Worm (Caenorhabditis elegans) whole organism, L1 larva: Measurements from ENCODE around the gene rsp-3.

Source experiments
- mab-9 ChIP-seq: fragments of 200-800 bp; sonication (Bioruptor generic); IDR thresholded peaks from 2 replicates; pipeline ENCODE4 v1.3.6; 2022; ENCODE audit warnings: missing genetic modification reagents, missing genetic modification characterization, missing compliant biosample characterization
- mdl-1 ChIP-seq, 2 experiments: fragments of 150-350 bp; optimal IDR thresholded peaks; 2 replicates each; lab custom pipeline; 2014 to 2017; ENCODE audit warnings: missing biosample characterization in 2 of 2, missing genetic modification characterization in 2 of 2, inconsistent platforms in 1 of 2
- nhr-237 ChIP-seq: fragments of 150-350 bp; optimal IDR thresholded peaks from 2 replicates; lab custom pipeline; 2014; ENCODE audit warnings: missing biosample characterization, missing genetic modification characterization
- skn-1 ChIP-seq: fragments of 150-350 bp; optimal IDR thresholded peaks from 2 replicates; lab custom pipeline; 2014; ENCODE audit warnings: missing biosample characterization, missing genetic modification characterization
- unc-86 ChIP-seq: sonication (generic microtip); optimal IDR thresholded peaks from 2 replicates; lab custom pipeline; 2016; ENCODE audit warnings: missing genetic modification characterization, missing compliant biosample characterization

- TF ChIP-seq unc-86 (tag; lab: Kevin White, UChicago) (no peak), mab-9 (GFP tag; lab: Robert Waterston, UW) (no peak), nhr-237 (tag; lab: Kevin White, UChicago) (no peak), mdl-1 (tag; optimal IDR thresholded peaks at IDR 0.05; lab: Kevin White, UChicago) (peak in 1 of 2 experiments; percentile 34), skn-1 (no peak)
Observed at ce11 chrIII:12711217-12711616, 23.5 kb upstream of the rsp-3 start, which contains the start of gene hut-1.
